Worm (Caenorhabditis elegans): ENCODE data around the gene Y41G9A.10.

The Y41G9A.10 gene

DNA sequence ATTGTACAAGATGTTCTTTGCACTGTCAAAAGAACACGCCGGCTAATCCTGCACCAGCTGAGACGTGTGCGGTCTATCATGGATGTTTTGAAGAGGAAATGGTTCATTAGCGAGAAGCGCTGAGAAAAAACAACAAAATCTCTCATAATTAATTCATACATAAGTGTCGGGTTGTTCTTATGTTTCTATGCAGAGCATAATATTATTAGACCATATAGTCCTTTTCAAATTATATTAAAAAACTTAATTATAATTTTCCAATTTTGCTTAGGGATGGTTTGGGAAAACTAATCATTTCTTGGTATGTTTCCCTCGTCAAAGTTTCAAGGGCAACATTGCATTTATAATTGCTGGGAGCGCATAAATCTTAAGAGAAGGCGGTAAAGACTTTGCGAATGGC, 24.6 kb downstream of the Y41G9A.10 start:
- TF ChIP-seq ets-7 (tag; optimal IDR thresholded peaks at IDR 0.05) = no peak
- TF ChIP-seq aly-1 (tag; optimal IDR thresholded peaks at IDR 0.05) = no peak
- TF ChIP-seq hmbx-1 (tag; optimal IDR thresholded peaks at IDR 0.05) = no peak
- TF ChIP-seq B0310.2 (tag; optimal IDR thresholded peaks at IDR 0.05) = no peak
- TF ChIP-seq hmg-4 (GFP tag; optimal IDR thresholded peaks at IDR 0.05) = no peak
- TF ChIP-seq pes-1 (GFP tag; IDR thresholded peaks at IDR 0.05) = no peak
- no peak for TF ChIP-seq sea-1 (GFP tag; conservative IDR thresholded peaks at IDR 0.05)
- TF ChIP-seq tbx-37 (GFP tag; conservative IDR thresholded peaks at IDR 0.05) = no peak
- TF ChIP-seq flt-1 (GFP tag; IDR thresholded peaks at IDR 0.05) = no peak
- TF ChIP-seq ceh-13 (GFP tag; optimal IDR thresholded peaks at IDR 0.05) = no peak
- TF ChIP-seq F13C5.2 (tag; optimal IDR thresholded peaks at IDR 0.05) = no peak
- no peak for TF ChIP-seq tbx-11 (GFP tag; IDR thresholded peaks at IDR 0.05)
- no peak for TF ChIP-seq scrt-1 (GFP tag; IDR thresholded peaks at IDR 0.05)
- TF ChIP-seq ceh-36 (tag; optimal IDR thresholded peaks at IDR 0.05) = no peak
- no peak for TF ChIP-seq hnd-1 (tag; optimal IDR thresholded peaks at IDR 0.05)

DNA sequence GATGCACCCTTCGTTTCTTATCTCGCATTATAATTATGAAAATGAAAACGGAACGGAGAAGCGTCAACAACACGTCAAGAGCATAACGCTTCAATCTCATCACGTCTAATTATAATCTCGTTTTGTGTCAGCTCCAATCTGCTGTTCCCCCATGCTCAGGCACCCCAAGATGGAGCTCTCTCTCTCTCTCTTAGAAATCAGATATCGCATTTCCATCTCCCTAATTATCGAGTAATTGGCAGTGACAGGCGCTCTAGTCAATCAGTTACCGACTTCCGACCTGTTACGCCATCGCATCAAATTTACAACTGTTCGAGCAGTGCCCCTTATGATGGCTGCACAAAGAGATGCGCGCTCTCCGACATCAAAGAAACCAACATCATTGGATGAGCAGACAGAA, 25.9 kb downstream of the Y41G9A.10 start:
- no peak for TF ChIP-seq ceh-36 (tag; optimal IDR thresholded peaks at IDR 0.05)
- no peak for TF ChIP-seq B0310.2 (tag; optimal IDR thresholded peaks at IDR 0.05)
- TF ChIP-seq hmg-4 (GFP tag; optimal IDR thresholded peaks at IDR 0.05) = no peak
- TF ChIP-seq F13C5.2 (tag; optimal IDR thresholded peaks at IDR 0.05) = no peak
- TF ChIP-seq tbx-37 (GFP tag; conservative IDR thresholded peaks at IDR 0.05) = no peak
- TF ChIP-seq tra-4 (tag; optimal IDR thresholded peaks at IDR 0.05) = no peak
- TF ChIP-seq scrt-1 (GFP tag; IDR thresholded peaks at IDR 0.05) = no peak
- TF ChIP-seq pes-1 (GFP tag; IDR thresholded peaks at IDR 0.05) = no peak

DNA sequence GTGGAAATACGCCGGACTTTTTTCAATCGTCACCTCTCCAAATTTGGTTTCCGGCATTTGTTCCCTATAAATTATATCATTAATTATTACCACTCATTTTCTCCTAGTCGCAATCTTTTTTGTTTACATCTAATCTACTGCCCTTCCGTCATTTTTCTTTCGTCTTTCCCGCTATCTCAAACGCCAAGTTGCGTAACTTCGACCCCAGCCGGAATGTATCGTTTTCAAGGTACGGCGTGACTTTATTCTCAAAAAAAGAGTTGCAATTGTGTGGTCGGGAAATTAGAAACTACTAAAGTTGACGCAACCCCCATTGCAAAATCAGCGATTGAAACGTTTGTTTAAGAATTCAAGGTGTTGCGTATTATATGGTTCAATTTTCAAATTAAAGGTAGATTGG, 26.9 kb downstream of the Y41G9A.10 start:
- TF ChIP-seq hmbx-1 (tag; optimal IDR thresholded peaks at IDR 0.05) (no peak), F13C5.2 (tag; optimal IDR thresholded peaks at IDR 0.05) (no peak), ama-1 (optimal IDR thresholded peaks at IDR 0.05) (no peak), hmg-4 (GFP tag; optimal IDR thresholded peaks at IDR 0.05) (no peak), tbx-11 (GFP tag; IDR thresholded peaks at IDR 0.05) (no peak), ceh-13 (GFP tag; optimal IDR thresholded peaks at IDR 0.05) (no peak), hnd-1 (tag; optimal IDR thresholded peaks at IDR 0.05) (no peak), tbx-37 (GFP tag; conservative IDR thresholded peaks at IDR 0.05) (no peak), tra-4 (tag; optimal IDR thresholded peaks at IDR 0.05) (no peak), scrt-1 (GFP tag; IDR thresholded peaks at IDR 0.05) (no peak), pes-1 (GFP tag; IDR thresholded peaks at IDR 0.05) (no peak), ceh-36 (tag; optimal IDR thresholded peaks at IDR 0.05) (no peak), sea-1 (GFP tag; conservative IDR thresholded peaks at IDR 0.05) (no peak), aly-1 (tag; optimal IDR thresholded peaks at IDR 0.05) (no peak), flt-1 (GFP tag; IDR thresholded peaks at IDR 0.05) (no peak), ets-7 (tag; optimal IDR thresholded peaks at IDR 0.05) (no peak), B0310.2 (tag; optimal IDR thresholded peaks at IDR 0.05) (no peak)

DNA sequence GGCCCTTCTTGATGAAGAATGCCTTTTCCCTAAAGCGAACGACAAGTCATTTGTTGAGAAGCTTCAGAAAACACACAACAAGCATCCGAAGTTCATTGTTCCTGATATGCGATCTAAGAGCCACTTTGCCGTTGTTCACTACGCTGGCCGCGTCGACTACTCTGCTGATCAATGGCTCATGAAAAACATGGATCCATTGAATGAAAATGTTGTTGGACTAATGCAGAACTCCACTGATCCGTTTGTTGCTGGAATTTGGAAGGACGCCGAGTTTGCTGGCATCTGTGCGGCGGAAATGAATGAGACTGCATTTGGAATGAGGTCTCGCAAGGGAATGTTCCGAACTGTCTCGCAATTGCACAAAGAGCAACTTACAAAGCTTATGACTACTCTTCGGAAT, 33.7 kb downstream of the Y41G9A.10 start:
- TF ChIP-seq scrt-1 (GFP tag; IDR thresholded peaks at IDR 0.05) (no peak), ceh-36 (tag; optimal IDR thresholded peaks at IDR 0.05) (no peak), pes-1 (GFP tag; IDR thresholded peaks at IDR 0.05) (no peak), aly-1 (tag; optimal IDR thresholded peaks at IDR 0.05) (no peak), sea-1 (GFP tag; conservative IDR thresholded peaks at IDR 0.05) (no peak), tbx-37 (GFP tag; conservative IDR thresholded peaks at IDR 0.05) (no peak), hmbx-1 (tag; optimal IDR thresholded peaks at IDR 0.05) (no peak), B0310.2 (tag; optimal IDR thresholded peaks at IDR 0.05) (no peak), flt-1 (GFP tag; IDR thresholded peaks at IDR 0.05) (no peak), ama-1 (optimal IDR thresholded peaks at IDR 0.05) (no peak), ets-7 (tag; optimal IDR thresholded peaks at IDR 0.05) (no peak), tra-4 (tag; optimal IDR thresholded peaks at IDR 0.05) (no peak), ceh-13 (GFP tag; optimal IDR thresholded peaks at IDR 0.05) (no peak), hnd-1 (tag; optimal IDR thresholded peaks at IDR 0.05) (no peak), F13C5.2 (tag; optimal IDR thresholded peaks at IDR 0.05) (no peak), tbx-11 (GFP tag; IDR thresholded peaks at IDR 0.05) (no peak)

DNA sequence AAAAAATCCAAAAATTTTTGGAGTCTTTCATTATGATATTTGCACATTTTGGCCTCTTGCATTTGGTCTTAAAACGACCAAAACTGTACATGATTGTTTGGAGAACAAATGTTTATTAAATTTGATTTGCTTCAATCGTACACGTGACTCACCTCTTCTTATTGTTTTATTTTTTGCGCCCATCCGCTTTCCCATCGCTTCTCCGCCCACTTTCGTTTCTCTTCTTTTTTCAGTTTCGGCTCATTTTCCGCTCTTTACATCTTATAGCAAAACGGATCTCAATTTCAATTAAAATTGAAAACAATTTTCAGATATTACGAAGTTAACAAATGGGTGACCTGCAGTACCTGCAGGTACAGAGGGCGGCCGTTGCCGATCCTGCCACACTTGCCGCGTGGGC, 37.1 kb downstream of the Y41G9A.10 start, which contains the start of gene nmy-1:
Gene nmy-1, plus strand, starts transcription at position 301 of the 400 bp plus-strand sequence.
- TF ChIP-seq tbx-37 (GFP tag; conservative IDR thresholded peaks at IDR 0.05) = no peak
- no peak for TF ChIP-seq ets-7 (tag; optimal IDR thresholded peaks at IDR 0.05)
- no peak for TF ChIP-seq tra-4 (tag; optimal IDR thresholded peaks at IDR 0.05)
- no peak for TF ChIP-seq pes-1 (GFP tag; IDR thresholded peaks at IDR 0.05)
- no peak for TF ChIP-seq aly-1 (tag; optimal IDR thresholded peaks at IDR 0.05)
- no peak for TF ChIP-seq flt-1 (GFP tag; IDR thresholded peaks at IDR 0.05)
- no peak for TF ChIP-seq ama-1 (optimal IDR thresholded peaks at IDR 0.05)
- no peak for TF ChIP-seq hmbx-1 (tag; optimal IDR thresholded peaks at IDR 0.05)
- no peak for TF ChIP-seq ceh-36 (tag; optimal IDR thresholded peaks at IDR 0.05)
- no peak for TF ChIP-seq ceh-13 (GFP tag; optimal IDR thresholded peaks at IDR 0.05)
- no peak for TF ChIP-seq sea-1 (GFP tag; conservative IDR thresholded peaks at IDR 0.05)
- TF ChIP-seq scrt-1 (GFP tag; IDR thresholded peaks at IDR 0.05) = no peak
- TF ChIP-seq tbx-11 (GFP tag; IDR thresholded peaks at IDR 0.05) = no peak
- no peak for TF ChIP-seq hnd-1 (tag; optimal IDR thresholded peaks at IDR 0.05)
- no peak for TF ChIP-seq hmg-4 (GFP tag; optimal IDR thresholded peaks at IDR 0.05)
- no peak for TF ChIP-seq F13C5.2 (tag; optimal IDR thresholded peaks at IDR 0.05)
- no peak for TF ChIP-seq B0310.2 (tag; optimal IDR thresholded peaks at IDR 0.05)

- TF ChIP-seq F13C5.2 (tag; optimal IDR thresholded peaks at IDR 0.05) (no peak), hmg-4 (GFP tag; optimal IDR thresholded peaks at IDR 0.05) (peak; percentile 58), flt-1 (GFP tag; IDR thresholded peaks at IDR 0.05) (0 out of 2 replicates have a peak, but pooled peaks have one; percentile 20)
Observed at ce11 chrX:2907296-2907873, 39.0 kb downstream of the Y41G9A.10 start.

DNA sequence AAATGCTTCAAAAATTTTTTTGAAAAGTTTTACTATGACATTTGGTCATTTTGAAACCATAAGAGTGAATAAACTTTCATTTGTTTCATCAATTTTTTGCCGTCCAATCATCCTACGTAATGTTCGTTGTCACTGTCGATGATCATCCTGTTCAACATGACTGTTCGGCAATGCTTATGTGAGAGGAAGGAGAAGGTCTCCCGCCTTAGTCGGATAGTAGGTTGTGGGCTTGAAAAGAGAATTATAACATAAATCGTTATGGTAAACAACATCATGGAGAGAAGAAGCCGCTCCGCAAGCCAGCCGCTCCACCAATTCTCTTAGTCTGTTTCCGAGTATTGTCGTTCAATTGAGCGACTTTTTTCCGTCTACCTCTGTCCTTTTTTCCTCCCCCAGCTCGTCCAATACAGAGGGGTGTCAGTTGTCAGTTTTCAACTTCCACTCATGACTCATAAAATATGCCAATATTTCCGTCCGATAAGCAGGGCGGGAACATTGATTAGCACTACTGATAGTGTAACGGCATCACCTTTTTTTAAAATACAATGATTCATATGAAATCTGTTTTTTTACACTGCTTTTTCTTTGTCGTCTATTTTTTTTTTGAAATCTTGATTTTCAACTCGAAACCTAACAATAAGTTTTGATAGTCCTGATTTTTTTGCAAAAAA, 40.2 kb downstream of the Y41G9A.10 start:
- TF ChIP-seq hmbx-1 (tag; optimal IDR thresholded peaks at IDR 0.05) = no peak
- no peak for TF ChIP-seq ceh-13 (GFP tag; optimal IDR thresholded peaks at IDR 0.05)
- no peak for TF ChIP-seq F13C5.2 (tag; optimal IDR thresholded peaks at IDR 0.05)
- TF ChIP-seq ama-1 (optimal IDR thresholded peaks at IDR 0.05) = no peak
